Worm (Caenorhabditis elegans): ENCODE data around the gene F20D12.7.

The F20D12.7 gene

DNA sequence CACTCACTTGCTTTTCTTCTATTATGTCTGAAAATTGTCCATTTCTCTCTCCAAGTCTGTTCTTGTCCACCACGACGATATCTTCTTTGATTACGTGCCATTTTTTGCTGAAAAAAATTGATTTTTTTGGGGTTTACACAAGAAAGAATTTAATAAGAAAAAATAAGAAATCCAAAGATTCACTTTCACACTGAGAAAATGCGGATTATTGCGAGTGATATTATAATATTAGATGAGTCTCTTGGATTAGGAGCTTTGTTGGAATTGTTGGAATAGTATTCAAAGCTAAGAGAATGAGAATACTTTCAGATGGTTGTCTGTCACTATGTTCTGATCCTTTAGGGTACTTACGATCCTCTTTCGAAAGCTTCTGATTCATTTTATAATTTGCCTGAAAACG is at the start of gene F20D12.7:
Gene F20D12.7, minus strand, starts transcription at position 101 of the 400 bp plus-strand sequence.
- TF ChIP-seq K02D7.2 (tag; optimal IDR thresholded peaks at IDR 0.05) (no peak), ceh-22 (tag; optimal IDR thresholded peaks at IDR 0.05) (no peak), ref-2 (tag; optimal IDR thresholded peaks at IDR 0.05) (no peak), ceh-18 (tag; optimal IDR thresholded peaks at IDR 0.05) (no peak), pqm-1 (tag; optimal IDR thresholded peaks at IDR 0.05) (no peak), unc-86 (tag; optimal IDR thresholded peaks at IDR 0.05) (no peak), lim-6 (tag; optimal IDR thresholded peaks at IDR 0.05) (no peak), odd-2 (tag; optimal IDR thresholded peaks at IDR 0.05) (no peak), ceh-19 (GFP tag; optimal IDR thresholded peaks at IDR 0.05) (no peak), nhr-232 (tag; optimal IDR thresholded peaks at IDR 0.05) (no peak), tbx-7 (tag; optimal IDR thresholded peaks at IDR 0.05) (no peak), elt-4 (tag; optimal IDR thresholded peaks at IDR 0.05) (no peak), pag-3 (tag; optimal IDR thresholded peaks at IDR 0.05; ENCODE audit: borderline replicate concordance) (no peak), ceh-31 (tag; optimal IDR thresholded peaks at IDR 0.05) (no peak)

DNA sequence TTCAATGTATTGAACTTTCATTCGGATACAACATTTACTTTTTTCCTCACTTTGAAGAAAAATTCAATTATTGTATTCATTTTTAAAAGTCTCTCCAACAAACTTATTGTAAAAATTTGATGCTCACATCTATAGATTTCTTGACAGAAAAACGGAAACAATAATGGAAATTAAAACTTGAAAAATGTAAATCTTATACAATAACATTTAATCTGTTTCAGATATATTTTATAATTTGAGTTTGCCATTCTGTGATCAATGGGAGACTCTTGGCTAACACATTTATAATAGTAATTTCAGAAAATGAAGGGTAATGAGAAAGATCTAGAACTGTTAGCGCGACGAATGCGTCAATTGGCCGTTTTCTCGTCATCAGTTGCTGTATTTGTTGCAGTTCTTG is 49.7 kb upstream of the F20D12.7 start, which contains the start of gene col-115:
Gene col-115, plus strand, starts transcription at position 301 of the 400 bp plus-strand sequence.
- TF ChIP-seq T23F11.4 (GFP tag; optimal IDR thresholded peaks at IDR 0.05) = no peak
- TF ChIP-seq ceh-18 (tag; optimal IDR thresholded peaks at IDR 0.05) = no peak

DNA sequence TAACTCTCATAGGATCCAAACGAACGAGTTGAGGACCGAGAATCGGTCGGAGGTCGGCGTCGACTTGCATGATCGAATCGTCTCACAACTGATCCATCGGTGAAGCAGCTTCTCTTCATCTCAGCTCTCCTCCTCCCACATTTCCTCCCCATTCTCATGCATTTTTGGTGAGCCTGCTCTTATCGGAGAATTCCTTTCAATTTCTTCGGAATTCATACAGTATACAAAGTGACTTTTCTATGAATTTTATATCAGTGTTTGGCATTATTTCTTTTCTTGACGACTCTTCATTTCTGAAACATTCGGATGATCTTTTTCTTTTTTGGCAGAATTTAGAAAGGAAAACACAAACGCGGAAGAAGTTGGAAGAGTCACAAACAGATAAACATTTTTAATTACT is 48.3 kb upstream of the F20D12.7 start, which contains the start of gene mec-17:
Gene mec-17, minus strand, starts transcription at position 101 of the 400 bp plus-strand sequence.
- no peak for TF ChIP-seq dve-1 (tag; optimal IDR thresholded peaks at IDR 0.05)
- TF ChIP-seq syd-9 (tag; optimal IDR thresholded peaks at IDR 0.05) = no peak
- no peak for TF ChIP-seq hlh-13 (GFP tag; optimal IDR thresholded peaks at IDR 0.05)
- no peak for TF ChIP-seq T23F11.4 (GFP tag; optimal IDR thresholded peaks at IDR 0.05)

DNA sequence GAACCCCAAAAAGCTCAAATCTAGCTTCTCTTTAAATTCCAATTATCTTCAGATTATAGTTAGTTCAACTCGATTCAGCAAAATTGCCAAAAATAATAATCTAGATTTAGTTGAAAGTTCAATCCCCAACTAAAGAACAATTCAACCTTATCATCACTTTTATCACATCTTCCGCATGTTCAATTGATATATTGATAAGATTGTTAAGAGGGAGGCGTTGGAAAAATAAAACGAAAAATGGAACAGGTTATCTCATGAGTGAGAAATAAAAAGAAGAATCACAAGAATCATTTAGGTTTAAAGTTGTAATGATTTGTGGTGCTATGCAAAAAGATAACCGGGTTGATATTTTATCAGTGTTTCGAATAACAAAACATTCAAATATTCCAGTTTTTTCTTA is 47.0 kb upstream of the F20D12.7 start:
- no peak for TF ChIP-seq pha-4 (tag; optimal IDR thresholded peaks at IDR 0.05)
- TF ChIP-seq F13H6.1 (tag; optimal IDR thresholded peaks at IDR 0.05) = no peak
- peak; percentile 84 for TF ChIP-seq elt-2 (tag; optimal IDR thresholded peaks at IDR 0.05)
- no peak for TF ChIP-seq ceh-30 (tag; optimal IDR thresholded peaks at IDR 0.05)
- TF ChIP-seq pros-1 (tag; optimal IDR thresholded peaks at IDR 0.05) = no peak

DNA sequence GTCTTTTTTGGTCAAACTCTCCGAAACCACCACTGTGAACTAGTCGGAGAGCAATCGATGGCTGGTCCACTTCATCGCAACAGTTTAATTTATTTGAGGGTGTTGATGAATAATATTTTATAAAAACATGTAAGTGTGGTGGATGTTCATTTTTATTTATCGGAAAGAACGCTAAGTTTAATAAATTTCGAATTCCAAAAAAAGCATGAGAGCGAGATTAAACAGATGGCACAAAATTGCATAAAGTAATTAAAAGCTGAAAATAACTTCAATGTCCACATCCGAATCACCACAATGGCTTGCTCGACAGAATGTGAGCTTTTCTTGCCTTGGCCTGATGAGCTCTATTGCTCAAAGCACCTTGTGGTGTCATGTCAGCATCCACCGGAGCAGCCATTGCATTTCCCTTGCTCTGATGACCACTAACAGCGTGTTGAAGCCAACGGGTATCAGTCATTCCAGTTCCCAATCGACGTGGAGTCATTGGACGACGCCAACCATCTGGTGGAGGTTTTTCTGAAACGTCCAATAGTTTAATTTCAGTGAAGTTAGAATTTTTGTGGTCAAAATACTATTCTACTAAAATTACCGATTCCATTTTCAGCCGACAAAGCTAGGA is 45.1 kb upstream of the F20D12.7 start:
- TF ChIP-seq K02D7.2 (tag; optimal IDR thresholded peaks at IDR 0.05) = no peak
- TF ChIP-seq F13H6.1 (tag; optimal IDR thresholded peaks at IDR 0.05) = no peak
- TF ChIP-seq ama-1 (optimal IDR thresholded peaks at IDR 0.05) = peak; percentile 13

DNA sequence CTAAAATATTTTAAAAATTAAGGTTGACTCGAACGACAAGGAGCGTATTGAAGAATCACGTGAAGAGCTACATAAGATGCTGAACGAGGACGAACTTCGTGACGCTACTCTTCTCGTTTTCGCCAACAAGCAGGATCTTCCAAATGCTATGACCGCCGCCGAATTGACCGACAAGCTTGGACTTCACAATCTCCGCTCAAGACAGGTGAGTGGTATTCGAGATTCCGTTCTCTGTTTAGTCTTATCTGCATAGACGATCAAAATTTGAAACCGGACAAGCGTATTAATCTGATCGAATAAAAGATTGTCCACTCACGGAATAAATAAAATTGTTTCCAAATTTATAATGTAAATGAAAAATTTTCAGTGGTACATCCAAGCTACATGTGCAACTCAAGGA is 44.3 kb upstream of the F20D12.7 start:
- TF ChIP-seq tbx-2 (tag; optimal IDR thresholded peaks at IDR 0.05) (no peak), F13H6.1 (tag; optimal IDR thresholded peaks at IDR 0.05) (no peak), che-1 (tag; optimal IDR thresholded peaks at IDR 0.05) (no peak), tbx-7 (tag; optimal IDR thresholded peaks at IDR 0.05) (no peak), ref-2 (tag; optimal IDR thresholded peaks at IDR 0.05) (no peak), ahr-1 (tag; optimal IDR thresholded peaks at IDR 0.05) (no peak), fkh-6 (tag; optimal IDR thresholded peaks at IDR 0.05) (no peak), elt-2 (tag; optimal IDR thresholded peaks at IDR 0.05) (no peak), ceh-6 (GFP tag; optimal IDR thresholded peaks at IDR 0.05) (no peak), ceh-31 (tag; optimal IDR thresholded peaks at IDR 0.05) (no peak), lin-11 (tag; optimal IDR thresholded peaks at IDR 0.05) (no peak), ceh-9 (tag; optimal IDR thresholded peaks at IDR 0.05) (no peak), dmd-4 (tag; optimal IDR thresholded peaks at IDR 0.05; ENCODE audit: borderline replicate concordance) (no peak), K09A11.1 (tag; optimal IDR thresholded peaks at IDR 0.05; ENCODE audit: insufficient read depth) (no peak), eyg-1 (tag; optimal IDR thresholded peaks at IDR 0.05) (no peak), sox-4 (tag; optimal IDR thresholded peaks at IDR 0.05) (no peak), ceh-14 (tag; optimal IDR thresholded peaks at IDR 0.05) (no peak), elt-4 (tag; optimal IDR thresholded peaks at IDR 0.05) (no peak), sox-2 (GFP tag; IDR thresholded peaks at IDR 0.05) (no peak)

All from whole organism, late embryonic.